Worm (Caenorhabditis elegans): Measurements from ENCODE around the gene grl-8.

grl-8 gene

ce11 chrV:6702692-6703091, 30.2 kb downstream of the grl-8 start, which contains the start of gene era-1:
TSS of gene era-1 (plus strand) at chrV:6703057.
- 0 out of 2 replicates have a peak, but pooled peaks have one; percentile 21 for TF ChIP-seq dox-1 (GFP tag; IDR thresholded peaks at IDR 0.05)
- TF ChIP-seq rec-8 (tag; optimal IDR thresholded peaks at IDR 0.05) = no peak
- peak; percentile 77 for TF ChIP-seq efl-1 (GFP tag; optimal IDR thresholded peaks at IDR 0.05)
- TF ChIP-seq rcor-1 (GFP tag; IDR thresholded peaks at IDR 0.05) = 0 out of 2 replicates have a peak, but pooled peaks have one; percentile 8
- TF ChIP-seq ztf-28 (GFP tag; IDR thresholded peaks at IDR 0.05) = no peak
- TF ChIP-seq unc-130 (GFP tag; optimal IDR thresholded peaks at IDR 0.05) = no peak
- TF ChIP-seq madf-6 (GFP tag; IDR thresholded peaks at IDR 0.05) = peak; percentile 90
- no peak for TF ChIP-seq madf-3 (GFP tag; IDR thresholded peaks at IDR 0.05)
- TF ChIP-seq ztf-22 (GFP tag; optimal IDR thresholded peaks at IDR 0.05) = no peak
- peak; percentile 12 for TF ChIP-seq snpc-1.3 (tag; optimal IDR thresholded peaks at IDR 0.05; ENCODE audit: insufficient read depth)
- peak; percentile 61 for TF ChIP-seq dpl-1 (GFP tag; optimal IDR thresholded peaks at IDR 0.05)
- TF ChIP-seq madf-8 (GFP tag; conservative IDR thresholded peaks at IDR 0.05) = peak; percentile 67
- TF ChIP-seq F52B5.7 (tag; optimal IDR thresholded peaks at IDR 0.05) = no peak
- TF ChIP-seq C06A6.2 (GFP tag; conservative IDR thresholded peaks at IDR 0.05) = no peak
- TF ChIP-seq tlf-1 (GFP tag; optimal IDR thresholded peaks at IDR 0.05) = no peak
- peak; percentile 92 for TF ChIP-seq lsl-1 (GFP tag; optimal IDR thresholded peaks at IDR 0.05)
- TF ChIP-seq F23B12.7 (tag; optimal IDR thresholded peaks at IDR 0.05; ENCODE audit: insufficient read depth) = no peak
- no peak for TF ChIP-seq C17E4.6 (GFP tag; IDR thresholded peaks at IDR 0.05)
- TF ChIP-seq Y67H2A.10 (GFP tag; conservative IDR thresholded peaks at IDR 0.05) = no peak
- TF ChIP-seq hlh-26 (GFP tag; conservative IDR thresholded peaks at IDR 0.05) = no peak
- TF ChIP-seq D2030.7 (GFP tag; IDR thresholded peaks at IDR 0.05) = 0 out of 2 replicates have a peak, but pooled peaks have one; percentile 35
- TF ChIP-seq lin-54 (GFP tag; optimal IDR thresholded peaks at IDR 0.05) = peak; percentile 10
- peak; percentile 27 for TF ChIP-seq snpc-3.4 (tag; optimal IDR thresholded peaks at IDR 0.05)
- TF ChIP-seq somi-1 (GFP tag; optimal IDR thresholded peaks at IDR 0.05) = no peak
- TF ChIP-seq hrde-1 (tag; optimal IDR thresholded peaks at IDR 0.05; ENCODE audit: borderline replicate concordance) = no peak
- TF ChIP-seq B0336.3 (GFP tag; IDR thresholded peaks at IDR 0.05) = no peak
- TF ChIP-seq bed-2 (GFP tag; IDR thresholded peaks at IDR 0.05) = no peak
- TF ChIP-seq ceh-40 (GFP tag; IDR thresholded peaks at IDR 0.05) = no peak
- peak; percentile 82 for TF ChIP-seq F33H1.4 (GFP tag; IDR thresholded peaks at IDR 0.05)
- peak; percentile 83 for TF ChIP-seq xnd-1 (tag; optimal IDR thresholded peaks at IDR 0.05)
- no peak for TF ChIP-seq Y95B8A.8 (GFP tag; IDR thresholded peaks at IDR 0.05)

DNA sequence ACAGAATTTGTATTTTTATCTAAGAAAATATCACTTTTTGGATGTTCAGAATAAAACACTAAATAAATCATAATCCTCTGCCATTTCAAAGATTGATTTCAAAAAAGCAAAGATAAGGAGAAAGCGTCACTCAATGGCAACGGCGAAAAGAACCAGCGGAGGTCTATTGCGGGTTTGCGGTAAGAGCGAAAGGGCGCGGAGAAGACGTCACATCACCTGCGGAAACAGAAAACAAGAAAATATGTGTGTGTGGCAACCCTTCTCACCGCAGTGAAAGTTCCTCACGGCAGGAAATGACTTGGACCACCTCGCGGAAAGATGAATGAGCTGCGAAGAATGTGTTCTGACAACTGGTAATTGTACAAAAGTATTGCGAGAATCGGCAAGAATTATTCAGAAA, 33.1 kb downstream of the grl-8 start:
- TF ChIP-seq madf-3 (GFP tag; IDR thresholded peaks at IDR 0.05) = no peak
- no peak for TF ChIP-seq hlh-26 (GFP tag; conservative IDR thresholded peaks at IDR 0.05)
- no peak for TF ChIP-seq dox-1 (GFP tag; IDR thresholded peaks at IDR 0.05)
- no peak for TF ChIP-seq ZK185.1 (tag; optimal IDR thresholded peaks at IDR 0.05; ENCODE audit: poor library complexity, severe bottlenecking)
- no peak for TF ChIP-seq K12H6.12 (tag; optimal IDR thresholded peaks at IDR 0.05)
- TF ChIP-seq bed-2 (GFP tag; IDR thresholded peaks at IDR 0.05) = no peak
- TF ChIP-seq repo-1 (tag; optimal IDR thresholded peaks at IDR 0.05) = no peak
- no peak for TF ChIP-seq ztf-26 (tag; optimal IDR thresholded peaks at IDR 0.05)
- TF ChIP-seq madf-8 (GFP tag; conservative IDR thresholded peaks at IDR 0.05) = no peak
- TF ChIP-seq snpc-4 (GFP tag; optimal IDR thresholded peaks at IDR 0.05) = no peak
- no peak for TF ChIP-seq snpc-4 (tag; optimal IDR thresholded peaks at IDR 0.05)
- no peak for TF ChIP-seq lir-1 (GFP tag; conservative IDR thresholded peaks at IDR 0.05)
- TF ChIP-seq sptf-2 (GFP tag; optimal IDR thresholded peaks at IDR 0.05) = no peak
- TF ChIP-seq cebp-2 (GFP tag; IDR thresholded peaks at IDR 0.05) = no peak
- TF ChIP-seq madf-6 (GFP tag; IDR thresholded peaks at IDR 0.05) = no peak
- TF ChIP-seq ceh-40 (GFP tag; IDR thresholded peaks at IDR 0.05) = no peak
- no peak for TF ChIP-seq lin-35 (GFP tag; optimal IDR thresholded peaks at IDR 0.05)
- TF ChIP-seq B0035.1 (tag; optimal IDR thresholded peaks at IDR 0.05) = no peak
- no peak for TF ChIP-seq let-526 (GFP tag; IDR thresholded peaks at IDR 0.05)
- no peak for TF ChIP-seq attf-6 (GFP tag; IDR thresholded peaks at IDR 0.05)

Measured in whole organism, young adult.